Worm (Caenorhabditis elegans) whole organism, L1 larva: Measurements from ENCODE around the gene pho-7.

Experiments used
- ceh-8 ChIP-seq: fragments of 200-800 bp; sonication (Bioruptor generic); optimal IDR thresholded peaks from 2 replicates; lab custom pipeline; 2018; ENCODE audit warnings: mild to moderate bottlenecking, missing genetic modification characterization, moderate library complexity, missing compliant biosample characterization
- egl-27 ChIP-seq, 2 experiments: fragments of 150-350 bp in 1 of 2; sonication (generic microtip); optimal IDR thresholded peaks; 3 replicates each; lab custom pipeline; 2017 to 2018; ENCODE audit warnings: missing biosample characterization in 2 of 2, missing genetic modification characterization in 2 of 2, missing genetic modification reagents in 2 of 2
- fos-1 ChIP-seq: fragments of 150-350 bp; optimal IDR thresholded peaks from 2 replicates; lab custom pipeline; 2014; ENCODE audit warnings: missing biosample characterization, missing genetic modification characterization
- hpl-2 ChIP-seq: fragments of 150-350 bp; optimal IDR thresholded peaks from 2 replicates; lab custom pipeline; 2014; ENCODE audit warnings: missing biosample characterization, missing genetic modification reagents, missing genetic modification characterization
- lin-14 ChIP-seq: fragments of 200-800 bp; sonication (Bioruptor generic); optimal IDR thresholded peaks from 2 replicates; lab custom pipeline; 2018; ENCODE audit warnings: mild to moderate bottlenecking, missing genetic modification characterization, moderate library complexity, missing compliant biosample characterization
- mef-2 ChIP-seq: fragments of 150-350 bp; optimal IDR thresholded peaks from 2 replicates; lab custom pipeline; 2014; ENCODE audit warnings: missing biosample characterization, missing genetic modification characterization
- nhr-77 ChIP-seq: fragments of 150-350 bp; optimal IDR thresholded peaks from 2 replicates; lab custom pipeline; 2014; ENCODE audit warnings: missing biosample characterization, missing genetic modification characterization
- snpc-4 ChIP-seq: fragments of 150-350 bp; optimal IDR thresholded peaks from 2 replicates; lab custom pipeline; 2014; ENCODE audit warnings: missing biosample characterization, missing genetic modification characterization
- unc-62 ChIP-seq: fragments of 150-350 bp; optimal IDR thresholded peaks from 2 replicates; lab custom pipeline; 2014; ENCODE audit warnings: missing biosample characterization, missing genetic modification reagents, missing genetic modification characterization
- ztf-11 ChIP-seq, 2 experiments: sonication (generic microtip); optimal IDR thresholded peaks; 2 replicates each; lab custom pipeline; 2016 to 2017; ENCODE audit warnings: missing genetic modification characterization in 2 of 2, missing biosample characterization in 1 of 2, missing compliant biosample characterization in 1 of 2

- TF ChIP-seq fos-1 (no peak), lin-14 (no peak), egl-27 (tag; optimal IDR thresholded peaks at IDR 0.05; lab: Kevin White, UChicago) (no peak), nhr-77 (tag; lab: Kevin White, UChicago) (no peak), ztf-11 (tag; optimal IDR thresholded peaks at IDR 0.05; lab: Kevin White, UChicago) (no peak), unc-62 (no peak), hpl-2 (no peak), mef-2 (tag; lab: Kevin White, UChicago) (no peak), snpc-4 (tag; lab: Kevin White, UChicago) (no peak), ceh-8 (GFP tag; lab: Kevin White, UChicago) (no peak)
These were observed 48.1 kb upstream of the pho-7 start for ce11 chrX:10989286-10989685.
